Fruit fly (Drosophila melanogaster): ENCODE results near the gene CG12814.

The CG12814 gene

DNA sequence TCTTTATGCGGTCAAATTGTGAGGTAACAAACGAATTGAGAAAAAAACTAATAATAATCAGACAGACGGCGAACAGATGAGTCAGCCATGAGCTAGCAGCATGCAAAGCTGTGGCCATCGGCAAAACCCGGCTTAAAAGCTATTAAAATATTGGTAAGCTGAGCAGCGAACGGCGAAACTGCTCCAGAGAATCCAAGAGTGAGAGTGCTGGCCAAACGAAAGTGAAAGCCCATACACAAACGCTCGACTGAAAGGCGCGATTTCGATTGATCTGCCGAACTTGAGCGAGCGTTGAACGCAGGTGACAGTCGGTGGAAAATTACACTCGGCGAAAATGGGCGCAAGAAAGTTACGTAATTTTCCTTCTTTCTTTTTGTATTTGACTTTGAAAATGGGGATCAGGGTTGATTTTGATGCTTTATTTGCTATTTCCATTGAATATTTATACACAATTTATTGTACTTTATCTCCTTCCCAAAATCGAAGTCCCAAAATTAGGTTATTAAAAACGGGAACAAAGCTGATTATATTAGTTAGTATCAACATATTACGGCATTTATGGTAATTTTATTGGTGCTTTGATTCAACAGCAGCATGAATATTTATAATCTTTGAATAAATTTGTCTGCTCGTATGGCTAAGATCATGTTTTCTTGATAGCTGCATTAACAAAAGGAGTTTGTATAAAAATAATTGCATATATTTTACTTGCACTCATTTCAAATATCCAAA lies 39.6 kb downstream of the CG12814 start:
- no peak for TF ChIP-seq Myc (optimal IDR thresholded peaks at IDR 0.05)
- TF ChIP-seq insv (optimal IDR thresholded peaks at IDR 0.05): no peak
- TF ChIP-seq ttk (optimal IDR thresholded peaks at IDR 0.05): no peak
- no peak for TF ChIP-seq Sin3A (optimal IDR thresholded peaks at IDR 0.05)
- TF ChIP-seq h (optimal IDR thresholded peaks at IDR 0.05): no peak
- TF ChIP-seq psq (optimal IDR thresholded peaks at IDR 0.05): no peak

DNA sequence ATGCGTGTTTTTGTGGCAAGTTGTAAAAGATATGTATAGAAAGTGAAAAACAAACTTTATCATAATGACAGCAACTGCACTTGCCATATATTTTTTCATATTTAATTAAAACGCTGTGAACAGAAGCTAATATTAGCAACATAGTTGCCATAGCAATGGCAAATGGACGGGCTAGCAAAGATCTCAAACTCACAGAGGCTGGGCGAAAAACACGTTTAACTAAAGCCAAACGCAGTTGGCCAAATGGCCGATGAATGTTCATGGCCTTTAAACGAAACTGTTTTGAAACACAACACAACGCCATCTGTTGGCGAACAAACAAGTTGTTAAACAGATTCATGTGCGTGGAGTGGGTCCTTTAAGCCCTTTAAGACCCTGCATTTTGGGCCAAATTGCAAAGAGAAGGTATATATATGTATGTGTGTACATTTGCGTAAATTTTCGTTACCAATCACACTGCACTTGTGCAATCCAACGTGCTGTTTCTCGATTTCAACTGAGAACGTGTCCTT lies 41.0 kb downstream of the CG12814 start:
- TF ChIP-seq Myc (optimal IDR thresholded peaks at IDR 0.05) (no peak), ttk (optimal IDR thresholded peaks at IDR 0.05) (no peak), psq (optimal IDR thresholded peaks at IDR 0.05) (no peak), h (optimal IDR thresholded peaks at IDR 0.05) (no peak), Sin3A (optimal IDR thresholded peaks at IDR 0.05) (no peak), insv (optimal IDR thresholded peaks at IDR 0.05) (no peak)

DNA sequence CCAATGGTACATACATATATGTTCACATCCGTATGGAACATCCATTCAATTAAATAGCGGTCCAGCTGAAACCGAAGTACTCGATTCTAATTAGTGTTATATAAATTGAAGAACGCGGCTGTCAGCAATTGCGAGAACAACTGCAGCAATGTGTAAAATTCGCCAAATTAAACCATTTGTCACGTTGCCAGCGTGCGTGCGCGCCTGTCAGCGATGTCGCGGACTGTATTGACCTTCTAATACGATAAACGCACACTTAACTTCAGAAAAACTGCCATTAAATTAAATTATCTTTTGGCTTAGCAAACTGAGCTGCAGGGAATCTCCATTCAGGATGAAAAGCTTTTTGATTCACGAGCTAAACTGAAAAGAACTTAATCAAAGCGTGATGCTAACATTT lies 42.2 kb downstream of the CG12814 start:
- TF ChIP-seq insv (optimal IDR thresholded peaks at IDR 0.05): no peak
- no peak for TF ChIP-seq h (optimal IDR thresholded peaks at IDR 0.05)
- no peak for TF ChIP-seq psq (optimal IDR thresholded peaks at IDR 0.05)
- TF ChIP-seq Sin3A (optimal IDR thresholded peaks at IDR 0.05): no peak
- TF ChIP-seq ttk (optimal IDR thresholded peaks at IDR 0.05): no peak
- no peak for TF ChIP-seq Myc (optimal IDR thresholded peaks at IDR 0.05)

DNA sequence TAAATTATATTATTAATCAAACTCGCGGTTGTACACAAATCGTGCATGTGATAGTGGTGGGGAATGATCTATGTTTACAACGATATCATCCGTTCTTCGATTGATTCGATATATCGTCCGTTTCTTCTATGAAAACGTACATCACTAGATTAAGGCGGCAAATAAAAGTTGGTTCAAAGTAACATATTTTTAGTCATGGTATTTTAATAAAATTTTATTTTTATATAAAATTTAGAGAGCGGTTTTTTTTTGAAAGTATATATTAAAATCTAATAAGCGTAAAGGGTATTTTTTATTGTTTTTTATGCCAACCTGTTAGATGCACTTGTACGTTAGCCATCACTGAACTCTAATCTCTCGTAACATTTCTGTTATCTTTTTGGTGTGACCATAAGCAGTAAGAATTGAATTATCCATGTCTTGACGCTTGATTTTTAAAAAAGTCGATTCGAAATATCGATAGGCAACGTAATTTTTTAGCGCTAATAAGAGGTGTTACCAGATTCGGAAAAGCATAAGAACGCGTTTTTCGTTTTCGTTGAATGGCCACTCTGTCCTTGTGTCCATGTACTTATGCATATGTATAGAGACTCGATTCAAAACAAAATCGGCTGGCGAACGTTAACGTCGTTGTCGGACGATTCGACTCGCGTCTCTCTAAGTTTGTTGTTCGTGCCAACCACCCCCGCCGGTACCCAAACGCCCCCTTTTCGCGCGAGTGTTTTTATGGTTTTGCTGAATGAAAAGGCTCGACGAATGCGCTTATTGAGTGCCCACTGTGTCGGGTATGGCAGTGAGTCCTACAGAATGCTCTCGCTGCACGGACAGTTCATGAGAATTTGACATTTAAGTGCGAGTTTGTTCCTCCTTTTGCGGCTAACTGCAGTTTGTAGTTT lies 45.1 kb downstream of the CG12814 start, which contains the start of the genes TAF1B and Invadolysin:
TSS of gene TAF1B (minus strand) at position 82 of the 896 bp plus-strand sequence.
TSS of gene Invadolysin (plus strand) at position 566 of the 896 bp plus-strand sequence.
- TF ChIP-seq ttk (optimal IDR thresholded peaks at IDR 0.05) (no peak), psq (optimal IDR thresholded peaks at IDR 0.05) (no peak), insv (optimal IDR thresholded peaks at IDR 0.05) (no peak), h (optimal IDR thresholded peaks at IDR 0.05) (no peak), Myc (optimal IDR thresholded peaks at IDR 0.05) (no peak), Sin3A (optimal IDR thresholded peaks at IDR 0.05) (no peak)

DNA sequence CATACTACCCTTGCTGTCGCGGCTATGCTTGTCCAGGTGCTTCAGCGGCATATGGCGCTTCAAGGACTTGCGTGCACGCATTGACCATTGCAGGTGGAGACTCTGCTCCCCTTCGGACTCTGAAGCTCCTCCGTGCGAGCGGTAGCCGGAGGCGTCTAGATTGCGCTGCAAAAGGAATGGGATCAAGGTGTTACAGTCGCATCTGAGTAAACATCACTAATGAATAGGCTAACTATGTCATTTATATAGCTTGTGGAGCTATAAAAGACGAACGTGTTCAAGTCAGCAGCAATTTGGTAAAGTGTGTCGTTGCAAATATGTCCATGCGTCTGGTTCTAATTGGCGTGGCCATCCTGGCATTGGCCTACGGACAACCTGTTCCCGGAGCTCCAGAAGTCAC lies 46.6 kb downstream of the CG12814 start, which contains the start of gene CG42759:
TSS of gene CG42759 (plus strand) at position 301 of the 400 bp plus-strand sequence.
- TF ChIP-seq h (optimal IDR thresholded peaks at IDR 0.05): no peak
- no peak for TF ChIP-seq psq (optimal IDR thresholded peaks at IDR 0.05)
- TF ChIP-seq insv (optimal IDR thresholded peaks at IDR 0.05): no peak
- no peak for TF ChIP-seq Sin3A (optimal IDR thresholded peaks at IDR 0.05)
- TF ChIP-seq Myc (optimal IDR thresholded peaks at IDR 0.05): no peak
- no peak for TF ChIP-seq ttk (optimal IDR thresholded peaks at IDR 0.05)

DNA sequence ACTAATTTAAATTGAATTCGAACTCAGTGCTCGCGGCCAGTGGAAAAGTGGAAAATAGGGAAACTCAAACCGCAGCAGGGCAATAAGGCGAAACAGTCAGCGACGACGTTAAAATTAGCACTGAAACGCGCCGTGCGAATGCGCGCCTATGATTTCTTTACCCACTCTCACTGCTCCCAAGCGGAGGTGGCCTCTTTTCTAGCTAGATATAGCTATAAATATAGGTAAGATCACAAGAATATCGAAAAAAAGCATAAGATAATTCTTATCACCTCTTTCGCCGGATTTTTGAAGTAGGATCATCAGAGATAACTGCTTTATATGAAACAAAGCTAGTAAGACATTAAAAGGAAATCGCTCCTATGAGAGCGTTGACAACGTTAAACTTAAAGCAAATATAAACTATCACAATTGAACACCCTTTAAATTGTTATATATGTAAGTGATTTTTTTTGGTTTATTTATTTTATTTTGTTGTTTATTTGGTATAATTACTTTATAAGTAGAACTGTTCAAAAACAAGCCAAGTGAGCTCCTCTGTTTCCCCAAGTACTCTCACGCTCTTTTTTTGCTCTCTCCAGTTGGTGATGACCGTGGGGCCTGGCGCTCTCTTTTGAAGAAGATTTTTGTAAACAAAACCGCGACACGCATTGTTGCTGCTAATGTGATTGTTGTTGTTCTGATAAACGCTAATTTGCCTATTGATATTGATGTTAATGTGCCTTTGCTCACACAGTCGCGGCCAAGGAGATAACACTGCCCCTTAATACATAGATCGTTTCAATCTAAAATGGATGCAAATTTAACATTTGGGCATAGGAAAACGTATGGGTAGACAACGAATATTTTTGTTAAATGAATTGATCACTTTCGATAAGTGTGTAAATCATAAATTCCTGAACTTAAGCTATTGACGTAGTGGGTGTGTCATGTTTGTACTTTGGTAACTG lies 49.5 kb downstream of the CG12814 start, which contains the start of gene tws:
TSS of gene tws (minus strand) at position 124 of the 950 bp plus-strand sequence.
- TF ChIP-seq Myc (optimal IDR thresholded peaks at IDR 0.05): no peak
- no peak for TF ChIP-seq psq (optimal IDR thresholded peaks at IDR 0.05)
- no peak for TF ChIP-seq insv (optimal IDR thresholded peaks at IDR 0.05)

DNA sequence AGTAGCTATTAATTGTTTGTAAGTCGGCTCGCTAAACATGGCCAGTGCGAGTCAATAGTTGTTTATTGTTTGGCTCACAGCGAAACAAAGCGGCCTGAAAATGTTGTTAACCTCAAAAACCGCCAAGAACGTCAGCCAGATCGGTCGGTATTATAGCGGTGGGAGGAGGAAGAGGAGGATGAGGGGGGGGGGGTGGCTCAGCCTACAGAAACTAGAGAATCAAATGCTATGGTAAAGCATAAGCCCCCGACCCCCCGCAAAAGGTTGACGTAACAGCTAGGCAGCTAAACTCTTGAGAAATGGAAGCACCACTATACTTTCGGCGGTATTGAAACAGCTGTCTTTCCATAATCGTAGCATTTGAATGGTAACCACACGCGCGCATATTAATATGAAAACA lies 50.5 kb downstream of the CG12814 start:
- TF ChIP-seq insv (optimal IDR thresholded peaks at IDR 0.05) (no peak), psq (optimal IDR thresholded peaks at IDR 0.05) (no peak), Sin3A (optimal IDR thresholded peaks at IDR 0.05) (no peak), Myc (optimal IDR thresholded peaks at IDR 0.05) (no peak)

DNA sequence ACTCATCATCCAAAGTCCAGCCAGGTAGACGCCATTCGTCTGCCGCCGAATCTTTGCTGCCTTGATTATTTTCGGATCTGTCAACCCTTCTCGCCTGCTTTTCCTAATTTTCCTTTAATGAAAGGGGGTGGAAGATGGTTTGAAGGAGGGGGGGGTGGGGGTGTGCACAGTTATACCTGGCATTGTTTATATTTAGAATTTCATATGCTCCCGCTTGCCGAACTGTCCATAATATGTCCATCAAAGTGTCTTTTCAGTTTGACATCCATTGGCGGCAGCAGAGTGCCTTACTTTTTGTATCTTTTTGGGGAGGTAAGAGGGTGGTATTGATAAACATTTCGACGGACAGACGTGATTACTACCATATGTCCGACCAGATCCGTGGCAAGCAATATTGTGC lies 51.6 kb downstream of the CG12814 start:
- TF ChIP-seq psq (optimal IDR thresholded peaks at IDR 0.05) (no peak), h (optimal IDR thresholded peaks at IDR 0.05) (no peak), insv (optimal IDR thresholded peaks at IDR 0.05) (no peak), ttk (optimal IDR thresholded peaks at IDR 0.05) (no peak), Sin3A (optimal IDR thresholded peaks at IDR 0.05) (no peak), Myc (optimal IDR thresholded peaks at IDR 0.05) (no peak)

DNA sequence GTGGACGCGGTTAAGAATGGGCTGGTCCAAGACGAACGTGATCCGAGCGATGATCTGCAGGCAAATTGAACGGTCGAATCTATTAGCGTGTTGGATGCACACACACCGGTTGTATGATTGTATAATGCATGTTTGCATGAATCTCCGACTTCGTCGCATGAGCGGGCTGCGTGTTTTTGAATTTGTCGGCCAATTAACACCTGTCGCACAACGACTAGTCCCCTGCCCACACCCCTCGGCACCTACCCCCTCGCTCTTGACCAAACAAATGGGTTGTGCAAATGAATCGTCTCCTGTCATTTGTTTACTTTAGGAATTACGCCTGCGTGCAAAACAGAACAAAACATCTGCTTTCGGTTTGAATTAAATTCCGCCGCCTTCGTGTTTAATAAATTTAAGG lies 54.4 kb downstream of the CG12814 start:
- TF ChIP-seq insv (optimal IDR thresholded peaks at IDR 0.05): no peak
- no peak for TF ChIP-seq Sin3A (optimal IDR thresholded peaks at IDR 0.05)
- TF ChIP-seq h (optimal IDR thresholded peaks at IDR 0.05): no peak
- no peak for TF ChIP-seq ttk (optimal IDR thresholded peaks at IDR 0.05)
- no peak for TF ChIP-seq Myc (optimal IDR thresholded peaks at IDR 0.05)
- TF ChIP-seq psq (optimal IDR thresholded peaks at IDR 0.05): no peak

DNA sequence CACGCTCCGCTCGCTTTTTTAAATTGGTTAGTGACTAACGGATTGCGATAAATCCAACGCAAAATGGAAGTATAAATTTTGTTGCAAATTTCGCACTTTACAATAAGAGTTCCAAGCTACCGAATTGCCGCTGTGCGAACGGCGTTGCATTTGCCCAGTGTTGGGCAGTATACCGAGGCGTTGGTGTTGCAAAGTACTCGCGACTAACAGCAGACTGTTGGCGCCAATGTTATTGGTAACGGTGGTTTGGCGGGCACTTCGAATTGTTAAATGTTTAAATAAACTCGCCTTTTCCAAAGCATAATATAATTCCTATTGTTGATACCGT lies 55.1 kb downstream of the CG12814 start:
- TF ChIP-seq psq (optimal IDR thresholded peaks at IDR 0.05) (peak; percentile 23), ttk (optimal IDR thresholded peaks at IDR 0.05) (no peak)
